Fruit fly (Drosophila melanogaster) whole organism, embryonic: ENCODE data around the gene nod.

Experiments used
- ATbp ChIP-seq: fragments of 200-800 bp; sonication (Bioruptor generic); optimal IDR thresholded peaks from 2 replicates; lab custom pipeline; 2017; ENCODE audit warnings: missing biosample characterization, mild to moderate bottlenecking, missing genetic modification characterization, missing genetic modification reagents
- BtbVII ChIP-seq: fragments of 200-800 bp; sonication (Bioruptor generic); optimal IDR thresholded peaks from 3 replicates; lab custom pipeline; 2017; ENCODE audit warnings: missing biosample characterization, mild to moderate bottlenecking, missing genetic modification characterization
- CG10209 ChIP-seq: fragments of 200-800 bp; sonication (Bioruptor generic); optimal IDR thresholded peaks from 3 replicates; lab custom pipeline; 2017; ENCODE audit warnings: missing biosample characterization, mild to moderate bottlenecking, missing genetic modification characterization, missing genetic modification reagents
- CG10274 ChIP-seq: fragments of 200-800 bp; sonication (Bioruptor generic); optimal IDR thresholded peaks from 3 replicates; lab custom pipeline; 2017; ENCODE audit warnings: missing biosample characterization, mild to moderate bottlenecking, missing genetic modification characterization
- CG10366 ChIP-seq: fragments of 200-800 bp; sonication (Bioruptor generic); IDR thresholded peaks from 2 replicates; pipeline ENCODE4 v1.3.6; 2022; ENCODE audit warnings: missing biosample characterization, missing genetic modification characterization
- CG13287 ChIP-seq: fragments of 200-800 bp; sonication (Bioruptor generic); IDR thresholded peaks from 2 replicates; pipeline ENCODE4 v1.3.6; 2022; ENCODE audit warnings: missing biosample characterization, missing genetic modification characterization; ENCODE audit not compliant: partially characterized antibody
- CG13624 ChIP-seq: fragments of 200-800 bp; sonication (Bioruptor generic); optimal IDR thresholded peaks from 2 replicates; lab custom pipeline; 2016; ENCODE audit warnings: missing biosample characterization, missing genetic modification characterization
- CG15073 ChIP-seq: fragments of 200-800 bp; sonication (Bioruptor generic); optimal IDR thresholded peaks from 2 replicates; lab custom pipeline; 2016; ENCODE audit warnings: missing biosample characterization, missing genetic modification characterization
- CG1529 ChIP-seq: fragments of 200-800 bp; sonication (Bioruptor generic); optimal IDR thresholded peaks from 3 replicates; lab custom pipeline; 2018; ENCODE audit warnings: missing biosample characterization, missing genetic modification characterization
- CG1602 ChIP-seq: fragments of 200-800 bp; sonication (Bioruptor generic); optimal IDR thresholded peaks from 3 replicates; lab custom pipeline; 2016; ENCODE audit warnings: missing biosample characterization, missing genetic modification characterization
- CG1647 ChIP-seq: fragments of 200-800 bp; sonication (Bioruptor generic); optimal IDR thresholded peaks from 3 replicates; lab custom pipeline; 2016; ENCODE audit warnings: missing biosample characterization, missing genetic modification characterization
- CG16863 ChIP-seq: fragments of 200-800 bp; sonication (Bioruptor generic); optimal IDR thresholded peaks from 3 replicates; lab custom pipeline; 2016; ENCODE audit warnings: missing biosample characterization, missing genetic modification characterization
- CG2120 ChIP-seq: fragments of 200-800 bp; sonication (Bioruptor generic); optimal IDR thresholded peaks from 3 replicates; lab custom pipeline; 2016; ENCODE audit warnings: missing biosample characterization, missing genetic modification characterization
- CG2199 ChIP-seq: fragments of 200-800 bp; sonication (Bioruptor generic); IDR thresholded peaks from 3 replicates; pipeline ENCODE4 v1.3.6; 2022; ENCODE audit warnings: missing biosample characterization, missing genetic modification characterization
- CG34224 ChIP-seq: fragments of 200-800 bp; sonication (Bioruptor generic); IDR thresholded peaks from 3 replicates; pipeline ENCODE4 v1.3.6; 2022; ENCODE audit warnings: missing biosample characterization, missing genetic modification characterization; ENCODE audit not compliant: partially characterized antibody
- CG42726 ChIP-seq: fragments of 200-800 bp; sonication (Bioruptor generic); IDR thresholded peaks from 2 replicates; pipeline ENCODE4 v1.3.6; 2022; ENCODE audit warnings: missing biosample characterization, missing genetic modification characterization; ENCODE audit not compliant: partially characterized antibody
- CG6654 ChIP-seq: fragments of 200-800 bp; sonication (Bioruptor generic); optimal IDR thresholded peaks from 2 replicates; lab custom pipeline; 2017; ENCODE audit warnings: missing biosample characterization, mild to moderate bottlenecking, missing genetic modification characterization
- CG6765 ChIP-seq: fragments of 200-800 bp; sonication (Bioruptor generic); optimal IDR thresholded peaks from 3 replicates; lab custom pipeline; 2017; ENCODE audit warnings: missing biosample characterization, mild to moderate bottlenecking, missing genetic modification characterization
- CG7963 ChIP-seq: fragments of 200-800 bp; sonication (Bioruptor generic); IDR thresholded peaks from 3 replicates; pipeline ENCODE4 v1.3.6; 2022; ENCODE audit warnings: missing biosample characterization, missing genetic modification characterization; ENCODE audit not compliant: partially characterized antibody
- CG9215 ChIP-seq: fragments of 200-800 bp; sonication (Bioruptor generic); IDR thresholded peaks from 2 replicates; pipeline ENCODE4 v1.3.6; 2022; ENCODE audit warnings: missing biosample characterization, missing genetic modification characterization
- Dad ChIP-seq: fragments of 200-800 bp; sonication (Bioruptor generic); optimal IDR thresholded peaks from 3 replicates; lab custom pipeline; 2016; ENCODE audit warnings: missing biosample characterization, missing genetic modification characterization
- Deaf1 ChIP-seq: fragments of 200-800 bp; optimal IDR thresholded peaks from 3 replicates; lab custom pipeline; 2019; ENCODE audit warnings: missing biosample characterization, mild to moderate bottlenecking, missing genetic modification characterization, moderate library complexity
- Dref ChIP-seq: fragments of 200-800 bp; sonication (Bioruptor generic); IDR thresholded peaks from 2 replicates; pipeline ENCODE4 v1.3.6; 2022; ENCODE audit warnings: missing biosample characterization, missing genetic modification characterization
- Ets65A ChIP-seq: fragments of 200-800 bp; sonication (Bioruptor generic); peaks from one replicate; lab custom pipeline; 2016; ENCODE audit warnings: missing biosample characterization, missing genetic modification characterization
- Gsc ChIP-seq: fragments of 200-800 bp; sonication (Bioruptor generic); IDR thresholded peaks from 2 replicates; pipeline ENCODE4 v1.3.6; 2022; ENCODE audit warnings: missing biosample characterization, missing genetic modification characterization
- HmgZ ChIP-seq: fragments of 200-800 bp; sonication (Bioruptor generic); optimal IDR thresholded peaks from 2 replicates; lab custom pipeline; 2018; ENCODE audit warnings: missing biosample characterization, mild to moderate bottlenecking, missing genetic modification characterization
- Hsf ChIP-seq: fragments of 200-800 bp; sonication (Bioruptor generic); optimal IDR thresholded peaks from 3 replicates; lab custom pipeline; 2016; ENCODE audit warnings: missing biosample characterization, missing genetic modification characterization
- Med ChIP-seq: fragments of 200-800 bp; sonication (Bioruptor generic); peaks from one replicate; lab custom pipeline; 2016; ENCODE audit warnings: missing biosample characterization, missing genetic modification characterization, mild to moderate bottlenecking, inconsistent platforms, moderate library complexity
- Meics ChIP-seq: fragments of 200-800 bp; sonication (Bioruptor generic); optimal IDR thresholded peaks from 2 replicates; lab custom pipeline; 2017; ENCODE audit warnings: missing biosample characterization, mild to moderate bottlenecking, missing genetic modification characterization
- Mrtf ChIP-seq: fragments of 200-800 bp; sonication (Bioruptor generic); IDR thresholded peaks from 3 replicates; pipeline ENCODE4 v1.3.6; 2022; ENCODE audit warnings: missing biosample characterization, missing genetic modification characterization
- Myb ChIP-seq: fragments of 200-800 bp; sonication (Bioruptor generic); optimal IDR thresholded peaks from 2 replicates; lab custom pipeline; 2016; ENCODE audit warnings: missing biosample characterization, missing genetic modification characterization
- Nf-YC ChIP-seq: fragments of 200-800 bp; optimal IDR thresholded peaks from 3 replicates; lab custom pipeline; 2019; ENCODE audit warnings: missing biosample characterization, mild to moderate bottlenecking, missing genetic modification characterization, moderate library complexity
- Sin3A ChIP-seq: fragments of >200 bp; optimal IDR thresholded peaks from 2 replicates; lab custom pipeline; 2018
- Sox100B ChIP-seq: fragments of 200-800 bp; sonication (Bioruptor generic); optimal IDR thresholded peaks from 3 replicates; lab custom pipeline; 2018; ENCODE audit warnings: missing biosample characterization, mild to moderate bottlenecking, missing genetic modification characterization
- Ssrp ChIP-seq: fragments of 200-800 bp; sonication (Bioruptor generic); optimal IDR thresholded peaks from 2 replicates; lab custom pipeline; 2018; ENCODE audit warnings: missing biosample characterization, mild to moderate bottlenecking, missing genetic modification characterization, moderate library complexity
- ap ChIP-seq: fragments of 200-800 bp; sonication (Bioruptor generic); IDR thresholded peaks from 2 replicates; pipeline ENCODE4 v1.3.6; 2022; ENCODE audit warnings: missing biosample characterization, missing genetic modification characterization
- bbx ChIP-seq: fragments of 200-800 bp; sonication (Bioruptor generic); IDR thresholded peaks from 2 replicates; pipeline ENCODE4 v1.3.6; 2022; ENCODE audit warnings: missing biosample characterization, missing genetic modification characterization; ENCODE audit not compliant: partially characterized antibody
- crc ChIP-seq: fragments of 200-800 bp; sonication (Bioruptor generic); optimal IDR thresholded peaks from 2 replicates; lab custom pipeline; 2016; ENCODE audit warnings: missing biosample characterization, missing genetic modification characterization
- crp ChIP-seq, 2 experiments: fragments of 200-800 bp; sonication (Bioruptor generic); optimal IDR thresholded peaks; 2 replicates in 1 of 2; 3 replicates in 1 of 2; lab custom pipeline; 2017; ENCODE audit warnings: missing biosample characterization in 2 of 2, missing genetic modification characterization in 2 of 2, mild to moderate bottlenecking in 1 of 2, moderate library complexity in 1 of 2
- ftz-f1 ChIP-seq: fragments of 200-800 bp; sonication (Bioruptor generic); optimal IDR thresholded peaks from 2 replicates; lab custom pipeline; 2016; ENCODE audit warnings: missing biosample characterization, missing genetic modification characterization
- jing ChIP-seq: fragments of 200-800 bp; sonication (Bioruptor generic); optimal IDR thresholded peaks from 2 replicates; lab custom pipeline; 2018; ENCODE audit warnings: missing biosample characterization, mild to moderate bottlenecking, missing genetic modification characterization
- kni ChIP-seq: fragments of 200-800 bp; sonication (Bioruptor generic); optimal IDR thresholded peaks from 3 replicates; lab custom pipeline; 2017; ENCODE audit warnings: mild to moderate bottlenecking, missing biosample characterization, missing genetic modification reagents, missing genetic modification characterization
- nerfin-1 ChIP-seq: fragments of 200-800 bp; sonication (Bioruptor generic); optimal IDR thresholded peaks from 3 replicates; lab custom pipeline; 2019; ENCODE audit warnings: missing biosample characterization, mild to moderate bottlenecking, missing genetic modification characterization, moderate library complexity
- oc ChIP-seq: fragments of 200-800 bp; sonication (Bioruptor generic); optimal IDR thresholded peaks from 2 replicates; lab custom pipeline; 2018; ENCODE audit warnings: missing biosample characterization, mild to moderate bottlenecking, missing genetic modification characterization, moderate library complexity
- org-1 ChIP-seq: fragments of 200-800 bp; sonication (Bioruptor generic); optimal IDR thresholded peaks from 2 replicates; lab custom pipeline; 2017; ENCODE audit warnings: missing biosample characterization, missing genetic modification characterization
- p53 ChIP-seq: fragments of 200-800 bp; sonication (Bioruptor generic); optimal IDR thresholded peaks from 2 replicates; lab custom pipeline; 2016; ENCODE audit warnings: missing biosample characterization, missing genetic modification characterization
- schlank ChIP-seq: fragments of 200-800 bp; sonication (Bioruptor generic); optimal IDR thresholded peaks from 2 replicates; lab custom pipeline; 2018; ENCODE audit warnings: missing biosample characterization, mild to moderate bottlenecking, missing genetic modification characterization
- sim ChIP-seq: fragments of 200-800 bp; sonication (Bioruptor generic); IDR thresholded peaks from 2 replicates; pipeline ENCODE4 v1.3.6; 2022; ENCODE audit warnings: missing biosample characterization, missing genetic modification characterization
- trh ChIP-seq: fragments of 200-800 bp; sonication (Bioruptor generic); optimal IDR thresholded peaks from 2 replicates; lab custom pipeline; 2016; ENCODE audit warnings: missing biosample characterization, missing genetic modification characterization
- ttk ChIP-seq: fragments of 200-800 bp; sonication (Bioruptor generic); IDR thresholded peaks from 2 replicates; pipeline ENCODE4 v2.1.2; 2022; ENCODE audit warnings: missing biosample characterization, missing genetic modification characterization

nod gene

dm6 chrX:11580200-11580840 is at the start of gene nod (continued):
- TF ChIP-seq ttk (GFP tag; lab: Robert Waterston, UW), result peak; percentile 49
- peak; percentile 64 for TF ChIP-seq CG34224 (GFP tag; lab: Robert Waterston, UW)
- TF ChIP-seq CG7963 (GFP tag; lab: Robert Waterston, UW), result 0 out of 3 replicates have a peak, but pooled peaks have one; percentile 38
- peak; percentile 18 for TF ChIP-seq trh (GFP tag; lab: Kevin White, UChicago)
- peak; percentile 92 for TF ChIP-seq Med (GFP tag; lab: Kevin White, UChicago)
- 0 out of 2 replicates have a peak, but pooled peaks have one; percentile 32 for TF ChIP-seq CG42726 (GFP tag; lab: Robert Waterston, UW)
- peak; percentile 45 for TF ChIP-seq CG1602 (GFP tag; lab: Kevin White, UChicago)
- TF ChIP-seq jing (GFP tag; lab: Kevin White, UChicago), result no peak
- TF ChIP-seq bbx (GFP tag; lab: Robert Waterston, UW), result peak; percentile 52; the same call in 1 of the 2 replicates
- TF ChIP-seq oc (tag; lab: Kevin White, UChicago), result peak; percentile 8
- TF ChIP-seq CG10209, result peak; percentile 46
- TF ChIP-seq CG1647 (GFP tag; lab: Kevin White, UChicago), result peak; percentile 70
- TF ChIP-seq CG2120 (GFP tag; lab: Kevin White, UChicago), result peak; percentile 80
- peak; percentile 61 for TF ChIP-seq p53 (GFP tag; lab: Kevin White, UChicago)
- no peak for TF ChIP-seq Sox100B (GFP tag; lab: Kevin White, UChicago)
- TF ChIP-seq schlank, result peak; percentile 20
- no peak for TF ChIP-seq CG15073
- TF ChIP-seq CG13287 (GFP tag; lab: Robert Waterston, UW), result peak; percentile 85
- TF ChIP-seq Nf-YC (tag; lab: Kevin White, UChicago), result peak; percentile 48
- peak; percentile 87 for TF ChIP-seq ftz-f1
- TF ChIP-seq CG13624 (GFP tag; lab: Kevin White, UChicago), result peak; percentile 55
- peak; percentile 97 for TF ChIP-seq Myb (GFP tag; lab: Kevin White, UChicago)
- TF ChIP-seq nerfin-1 (tag; lab: Kevin White, UChicago), result peak; percentile 72
- TF ChIP-seq CG16863 (GFP tag; lab: Kevin White, UChicago), result peak; percentile 66
- TF ChIP-seq Ets65A (GFP tag; lab: Kevin White, UChicago), result peak; percentile 94
- TF ChIP-seq Hsf (GFP tag; lab: Kevin White, UChicago), result peak; percentile 68
- TF ChIP-seq ap (GFP tag; lab: Robert Waterston, UW), result peak; percentile 48
- peak; percentile 40; the same call in 1 of the 2 replicates for TF ChIP-seq CG9215
- no peak for TF ChIP-seq CG6654 (GFP tag; lab: Kevin White, UChicago)
- TF ChIP-seq Dref (GFP tag; lab: Robert Waterston, UW), result peak; percentile 57
- peak; percentile 46 for TF ChIP-seq CG6765 (GFP tag; lab: Kevin White, UChicago)
- no peak for TF ChIP-seq ATbp (GFP tag; lab: Kevin White, UChicago)
- TF ChIP-seq CG10274 (GFP tag; lab: Kevin White, UChicago), result no peak
- TF ChIP-seq crp (GFP tag; optimal IDR thresholded peaks at IDR 0.05; lab: Kevin White, UChicago), result no peak
- TF ChIP-seq CG2199, result 0 out of 3 replicates have a peak, but pooled peaks have one; percentile 14
- no peak for TF ChIP-seq BtbVII (GFP tag; lab: Kevin White, UChicago)
- TF ChIP-seq Mrtf (GFP tag; lab: Robert Waterston, UW), result 0 out of 3 replicates have a peak, but pooled peaks have one; percentile 31
- peak; percentile 28 for TF ChIP-seq HmgZ (tag; lab: Kevin White, UChicago)
- peak; percentile 89 for TF ChIP-seq Sin3A (lab: Kevin White, UChicago)
- peak; percentile 51 for TF ChIP-seq Dad (GFP tag; lab: Kevin White, UChicago)
- TF ChIP-seq Meics (GFP tag; lab: Kevin White, UChicago), result peak; percentile 67
- TF ChIP-seq Ssrp (tag; lab: Kevin White, UChicago), result peak; percentile 43
- peak; percentile 22 for TF ChIP-seq crc
- peak; percentile 60 for TF ChIP-seq org-1 (GFP tag; lab: Kevin White, UChicago)
- no peak for TF ChIP-seq Gsc (GFP tag; lab: Robert Waterston, UW)
- TF ChIP-seq Deaf1 (tag; lab: Kevin White, UChicago), result peak; percentile 21
- TF ChIP-seq CG10366 (GFP tag; lab: Robert Waterston, UW), result peak; percentile 15; the same call in 1 of the 2 replicates
- peak; percentile 32; the same call in 1 of the 2 replicates for TF ChIP-seq sim (GFP tag; lab: Robert Waterston, UW)
- no peak for TF ChIP-seq CG1529 (GFP tag; lab: Kevin White, UChicago)
- TF ChIP-seq kni (GFP tag; lab: Kevin White, UChicago), result peak; percentile 35
